Fruit fly (Drosophila melanogaster) whole organism, larva: ENCODE results near the gene CG3702.

Experiments used
- noc ChIP-seq: fragments of 200-800 bp; sonication (Bioruptor generic); optimal IDR thresholded peaks from 3 replicates; lab custom pipeline; 2019; ENCODE audit warnings: missing biosample characterization, mild to moderate bottlenecking, missing genetic modification characterization, moderate library complexity

The CG3702 gene

DNA sequence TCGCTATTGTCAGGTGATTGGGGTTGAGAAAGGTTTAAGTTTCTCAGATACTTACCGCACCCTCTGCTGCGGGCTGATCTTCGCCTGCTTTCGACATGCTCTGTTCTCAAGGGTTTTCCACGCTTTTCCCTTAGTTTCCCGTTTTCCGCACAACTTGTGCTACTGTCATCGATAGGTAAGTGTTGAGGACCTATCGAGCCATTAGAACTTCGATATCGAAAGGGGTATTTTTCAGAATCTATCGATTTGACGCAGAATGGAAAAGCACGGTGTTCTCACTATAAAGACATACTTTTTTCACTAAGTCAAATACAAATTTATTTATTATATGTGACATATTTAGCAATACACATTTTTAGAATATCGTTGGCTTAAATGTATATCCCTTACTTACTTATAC lies at the start of gene CG3702:
TSS of gene CG3702 (minus strand) at position 306 of the 400 bp plus-strand sequence.
- no peak for TF ChIP-seq noc (tag; lab: Kevin White, UChicago)

DNA sequence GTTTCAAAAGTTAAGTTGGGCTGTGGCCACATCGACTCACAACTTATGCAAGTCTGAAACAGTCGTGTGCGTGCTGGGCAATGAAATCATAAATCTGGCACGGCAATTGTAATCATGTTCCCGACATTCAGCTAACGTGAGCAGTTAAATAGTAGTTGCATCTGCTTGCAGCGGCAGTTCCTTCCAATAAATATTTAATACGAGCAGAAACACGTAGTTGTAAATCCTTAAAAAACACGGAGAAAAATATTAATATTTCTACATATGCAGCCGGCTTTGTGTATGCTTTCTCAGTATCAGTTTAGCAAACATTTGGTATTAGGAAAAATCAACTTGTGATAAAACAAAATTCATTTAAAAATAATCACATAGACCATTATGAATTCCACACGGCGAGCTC lies 30.4 kb upstream of the CG3702 start, which contains the start of gene CG15425:
TSS of gene CG15425 (plus strand) at position 301 of the 400 bp plus-strand sequence.
- TF ChIP-seq noc (tag; lab: Kevin White, UChicago): no peak

DNA sequence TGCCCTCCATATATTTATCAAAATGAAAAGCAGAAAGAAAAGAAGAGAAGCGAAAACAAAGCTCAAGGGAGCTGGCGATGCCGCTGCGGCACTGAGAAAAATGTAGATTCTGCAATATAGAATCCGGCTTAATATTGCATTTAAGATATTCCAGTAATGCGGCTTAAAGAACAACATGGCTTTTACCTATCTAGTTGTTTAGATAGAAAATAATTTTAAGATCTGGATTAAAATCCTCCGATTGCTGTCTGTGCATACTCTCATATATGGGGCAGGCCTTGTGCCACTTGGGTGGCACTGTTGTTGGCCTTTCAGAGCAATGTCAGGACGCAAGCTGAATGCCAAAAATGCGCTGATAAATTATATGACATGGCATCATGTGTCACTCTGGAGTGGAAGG lies 28.0 kb upstream of the CG3702 start:
- TF ChIP-seq noc (tag; lab: Kevin White, UChicago): no peak

DNA sequence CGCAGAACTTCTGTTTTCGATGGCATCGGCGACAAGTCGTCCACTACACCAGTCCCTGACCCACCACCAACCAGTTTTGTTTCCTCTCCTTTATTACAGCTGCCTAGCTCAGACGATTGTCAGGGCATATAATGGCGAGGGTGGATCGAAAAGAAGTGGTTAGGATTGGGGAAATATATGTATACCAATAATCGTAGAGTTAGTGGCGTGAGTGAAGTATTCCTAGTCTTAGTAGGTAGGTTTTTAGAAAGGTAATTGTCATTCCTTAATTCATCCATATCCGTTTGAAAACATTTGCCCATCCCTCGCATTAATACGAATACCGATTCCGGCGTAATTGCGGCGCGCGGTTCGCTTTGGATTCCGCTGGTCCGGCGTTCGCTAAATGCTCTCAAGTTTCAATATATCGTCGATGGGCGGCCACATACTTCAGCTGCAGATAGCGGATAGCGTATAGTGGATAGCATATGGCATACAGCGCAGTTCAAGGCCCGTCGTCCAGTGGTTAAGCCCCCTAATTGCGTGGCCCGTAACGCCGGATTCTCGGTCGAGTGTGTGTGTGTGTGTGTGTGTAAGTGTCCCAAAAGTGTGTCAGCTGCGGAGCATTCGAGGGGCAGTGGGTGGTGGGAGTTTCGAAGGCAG lies 26.1 kb upstream of the CG3702 start:
- no peak for TF ChIP-seq noc (tag; lab: Kevin White, UChicago)

DNA sequence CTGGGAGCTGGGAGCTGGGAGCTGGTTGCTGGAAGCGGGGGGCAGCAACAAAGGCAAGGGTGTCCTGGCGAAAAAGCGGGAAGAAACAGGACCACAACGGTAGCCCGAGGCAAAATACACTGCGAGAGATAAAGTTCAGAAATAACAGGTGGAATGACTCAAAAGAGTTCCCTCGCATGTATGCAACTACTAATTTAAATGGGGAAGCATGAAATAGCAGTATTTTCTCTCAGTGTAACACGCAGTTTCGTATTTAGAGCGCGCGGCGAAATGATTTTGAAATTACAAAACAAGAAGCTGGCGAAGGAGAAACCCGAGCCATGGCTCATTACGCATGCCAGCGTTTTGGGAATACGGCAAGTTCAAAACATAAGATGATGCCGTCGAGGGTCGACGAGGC lies 21.4 kb upstream of the CG3702 start:
- TF ChIP-seq noc (tag; lab: Kevin White, UChicago): no peak

DNA sequence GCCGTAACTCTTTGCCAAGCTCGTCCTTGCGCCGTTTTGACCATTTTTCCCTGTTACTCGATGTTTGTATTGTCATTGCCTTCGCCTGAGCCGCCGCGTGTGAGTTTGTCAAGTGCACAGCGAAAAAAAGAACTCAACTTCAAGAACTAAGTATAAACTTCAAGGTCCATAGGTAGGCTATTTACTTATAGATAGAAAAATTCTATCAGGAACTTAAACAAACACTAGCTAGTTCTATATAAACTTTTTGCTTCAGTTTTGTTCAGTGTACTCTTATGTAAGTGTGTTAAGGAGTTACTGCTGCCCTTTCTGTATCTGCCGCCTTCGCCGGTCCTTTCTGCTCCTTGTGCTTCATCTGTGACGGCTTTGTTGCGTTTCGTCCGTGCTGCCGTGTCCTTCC lies 19.5 kb upstream of the CG3702 start:
- TF ChIP-seq noc (tag; lab: Kevin White, UChicago): no peak

DNA sequence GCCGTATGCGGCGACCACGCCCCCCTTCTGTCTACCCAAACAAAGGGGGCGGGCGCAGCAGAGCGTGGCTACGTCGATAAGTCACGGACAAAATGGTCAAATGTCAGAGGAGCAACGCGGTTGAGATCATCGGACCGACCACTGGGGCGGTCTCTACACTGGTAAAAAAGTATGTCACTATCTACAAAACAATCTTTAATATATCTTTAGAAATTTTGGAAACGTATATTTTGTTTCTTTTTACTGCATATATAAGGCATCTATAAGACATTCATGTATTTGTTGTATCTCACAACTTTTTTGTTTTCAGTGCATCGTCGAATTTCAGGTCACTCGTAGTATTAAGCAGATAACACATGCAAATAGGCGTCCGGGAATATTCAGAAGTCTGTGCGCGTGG lies 14.6 kb upstream of the CG3702 start:
- TF ChIP-seq noc (tag; lab: Kevin White, UChicago): no peak

DNA sequence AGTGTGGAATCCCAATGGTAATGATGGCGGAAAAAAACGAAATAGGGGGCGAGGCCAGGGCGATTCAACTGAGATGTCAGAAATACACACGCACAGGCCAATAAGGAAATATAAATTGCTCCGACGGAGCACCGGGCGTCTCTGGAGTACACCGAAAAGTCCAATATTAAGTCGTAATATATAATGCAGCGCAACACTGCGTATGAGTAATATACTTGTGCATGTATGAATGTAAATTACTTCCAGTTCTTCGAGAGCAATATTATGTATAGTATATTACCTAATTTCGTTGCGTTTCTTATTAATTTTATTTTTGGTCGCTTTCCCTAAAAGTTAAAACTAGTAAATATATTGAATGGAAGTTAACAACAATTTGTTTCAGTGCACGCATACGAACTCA lies 3.7 kb upstream of the CG3702 start:
- no peak for TF ChIP-seq noc (tag; lab: Kevin White, UChicago)

DNA sequence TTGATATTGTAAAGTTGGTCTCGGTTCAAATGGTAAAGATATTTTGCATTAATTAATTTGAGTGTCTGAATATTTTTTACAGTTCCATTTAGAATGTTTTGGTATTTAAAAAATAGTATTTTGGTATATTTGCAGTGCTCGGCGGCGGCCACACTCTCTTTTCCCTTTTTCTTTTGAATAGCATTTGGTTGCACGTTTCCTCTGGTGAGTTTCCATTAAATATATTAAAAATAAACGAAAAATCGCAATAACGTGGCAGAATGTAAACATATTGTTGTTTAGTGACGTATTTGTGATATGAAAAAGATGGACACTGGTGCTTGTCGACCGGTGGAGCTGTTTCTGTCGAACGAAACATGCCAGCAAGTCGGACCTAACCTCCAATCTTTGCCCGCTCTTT lies 649 bp upstream of the CG3702 start, which contains the start of gene RpL40:
TSS of gene RpL40 (plus strand) at position 154 of the 400 bp plus-strand sequence.
- no peak for TF ChIP-seq noc (tag; lab: Kevin White, UChicago)

DNA sequence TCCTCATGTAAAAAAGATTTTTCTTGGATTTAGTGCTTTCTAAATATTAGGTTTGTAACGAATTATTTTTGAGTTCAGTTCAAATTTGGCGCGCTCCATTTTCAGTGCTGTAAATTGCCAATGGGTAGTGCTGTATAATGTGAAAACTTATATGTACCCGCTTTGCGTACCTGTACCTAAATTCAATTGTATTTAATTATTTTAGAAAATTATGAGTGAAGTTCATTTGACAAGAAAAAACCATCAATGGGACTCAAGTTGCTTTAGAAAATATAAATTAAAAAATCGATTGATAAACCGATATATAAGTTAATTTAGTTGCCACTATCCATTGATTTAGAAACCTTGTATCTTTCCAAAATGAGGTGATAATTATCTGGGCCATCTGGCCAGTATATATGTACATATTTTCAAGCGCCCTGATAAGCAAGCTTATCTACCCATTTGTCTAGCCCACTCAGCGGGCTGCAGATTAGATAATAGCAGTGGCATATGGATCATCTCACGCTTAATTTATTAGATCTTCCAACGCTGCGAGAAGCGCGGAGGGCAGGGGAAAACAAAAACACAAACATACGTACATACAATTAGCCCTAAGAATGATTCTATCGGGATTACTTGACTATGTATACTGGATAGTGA lies 2.6 kb downstream of the CG3702 start:
- peak; percentile 66 for TF ChIP-seq noc (tag; lab: Kevin White, UChicago)

DNA sequence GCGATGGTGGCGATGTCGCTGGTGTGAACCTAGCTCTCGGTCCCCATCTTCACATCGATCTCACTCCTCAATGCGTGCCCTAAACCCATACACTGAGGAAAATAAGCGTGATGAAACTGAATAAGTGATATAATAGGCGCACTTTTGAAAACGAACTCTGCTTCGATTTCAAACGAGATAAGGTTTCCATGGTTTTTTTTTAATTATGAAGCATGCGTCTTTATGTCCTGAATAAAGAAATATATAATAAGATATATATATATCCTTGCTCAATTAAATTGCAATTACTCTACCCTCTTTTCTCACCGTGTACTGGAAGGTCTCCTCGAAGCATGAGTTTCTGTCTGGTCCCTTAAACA lies 4.0 kb downstream of the CG3702 start:
- peak; percentile 43 for TF ChIP-seq noc (tag; lab: Kevin White, UChicago)

DNA sequence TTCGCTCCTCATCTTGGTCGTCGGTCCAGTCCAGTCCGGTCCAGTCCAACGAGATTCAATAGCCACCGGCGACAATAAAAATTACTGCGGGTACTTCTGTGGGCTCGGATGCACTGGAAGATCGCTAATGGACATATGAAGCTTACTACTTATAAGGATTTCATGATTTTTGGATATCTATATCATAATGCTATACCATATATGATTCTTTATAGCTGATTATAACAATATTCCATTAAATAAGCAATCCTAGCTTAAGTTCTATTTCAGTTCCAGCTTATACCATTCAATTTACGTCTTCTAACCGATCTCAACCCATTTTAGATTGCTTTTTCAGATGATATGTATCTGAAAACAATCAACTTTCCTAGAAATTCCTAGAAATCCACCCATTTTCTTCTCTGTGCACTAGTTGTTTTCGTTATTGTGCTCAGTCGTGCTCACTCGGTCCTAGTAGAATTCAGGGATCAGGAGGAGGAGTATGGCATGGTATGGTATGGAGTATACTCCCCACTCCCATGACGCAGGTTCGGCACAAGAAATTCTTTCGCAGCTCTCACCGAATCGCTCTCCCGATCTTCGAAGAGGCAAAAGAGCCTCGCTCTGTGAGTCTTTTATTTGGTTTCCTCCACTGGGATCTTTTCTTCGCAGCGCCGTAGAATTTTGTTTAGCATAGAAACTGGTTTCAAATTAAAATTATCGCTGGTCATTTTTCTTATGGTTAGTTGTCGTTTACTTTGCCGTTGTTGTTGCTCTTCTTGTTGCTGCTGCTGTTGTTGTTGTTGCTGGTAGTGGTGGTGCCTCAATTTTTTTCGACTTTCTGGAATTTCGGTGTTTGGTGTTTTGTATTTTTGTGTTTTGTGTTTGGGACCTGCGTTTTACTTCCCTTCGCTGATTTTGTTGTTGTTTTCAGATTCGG lies 4.6 kb downstream of the CG3702 start:
- TF ChIP-seq noc (tag; lab: Kevin White, UChicago): no peak

DNA sequence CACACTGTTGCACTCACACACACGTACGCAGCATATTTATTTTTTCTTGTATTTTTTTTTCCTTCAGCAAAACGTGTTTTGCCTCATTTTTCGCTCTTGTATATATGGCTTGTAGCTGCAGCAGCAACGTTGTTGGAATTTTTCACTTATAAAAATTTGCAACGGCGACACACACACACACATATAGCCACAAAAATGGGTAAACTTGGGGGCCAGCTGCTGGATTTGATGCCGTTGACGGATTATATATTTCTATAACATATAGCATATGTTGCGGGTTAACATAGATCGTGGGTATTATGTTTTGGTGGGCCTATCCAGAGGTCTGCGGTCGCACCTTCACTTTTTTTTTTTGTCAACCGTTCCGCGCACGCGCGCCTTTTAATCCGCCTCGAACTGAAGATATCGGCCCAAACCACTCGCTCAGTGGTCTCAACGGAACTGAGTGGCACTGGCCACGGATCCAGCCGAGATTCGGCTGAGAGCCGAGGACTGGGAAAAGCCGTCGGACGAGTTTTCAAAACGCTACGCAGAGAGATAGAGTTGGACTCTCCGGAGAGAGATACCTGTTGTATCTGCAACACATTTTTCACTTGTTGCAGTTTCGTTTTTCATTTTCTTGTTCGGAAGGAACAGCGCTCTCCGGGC lies 5.4 kb downstream of the CG3702 start, which contains the start of gene ft:
TSS of gene ft (minus strand) at position 443 of the 648 bp plus-strand sequence.
- TF ChIP-seq noc (tag; lab: Kevin White, UChicago): no peak

DNA sequence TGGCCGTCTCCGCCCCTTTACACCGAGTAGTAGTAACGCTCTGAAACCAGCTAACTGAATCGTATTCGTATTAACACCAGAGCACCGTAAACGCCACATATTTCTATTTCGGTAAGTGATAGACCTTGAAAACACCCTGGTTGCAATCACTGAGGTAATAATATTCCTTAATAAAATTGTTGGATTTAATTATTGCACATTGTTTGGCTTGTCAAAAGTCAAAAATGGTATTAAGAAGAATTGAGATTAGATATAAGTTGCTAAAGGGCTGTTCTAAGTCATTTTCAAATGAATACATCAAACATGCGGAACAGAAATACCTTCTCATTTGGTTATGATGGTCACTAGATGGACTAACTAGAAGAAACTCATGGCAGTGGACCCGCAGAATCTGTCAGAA lies 8.1 kb downstream of the CG3702 start:
- peak; percentile 65 for TF ChIP-seq noc (tag; lab: Kevin White, UChicago)

DNA sequence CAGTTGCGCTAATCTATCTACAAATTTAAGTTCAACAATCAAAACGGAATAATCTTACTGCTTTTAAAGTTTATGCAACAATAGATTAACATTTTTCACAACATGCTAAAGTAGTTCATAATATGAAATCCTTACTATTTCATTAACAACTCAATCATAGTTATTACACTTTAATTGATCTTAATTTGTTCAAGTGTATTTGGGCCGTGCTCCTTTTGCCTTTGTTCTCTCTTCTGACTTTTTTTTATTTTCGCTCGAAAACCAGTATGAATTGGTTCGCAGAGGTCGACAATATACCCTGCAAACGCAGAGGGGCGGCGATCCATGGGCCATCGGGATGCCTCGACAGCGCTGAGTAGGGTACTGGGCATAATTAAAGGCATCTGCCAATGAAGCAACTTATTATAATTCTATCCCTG lies 15.6 kb downstream of the CG3702 start:
- TF ChIP-seq noc (tag; lab: Kevin White, UChicago): no peak
